Worm (Caenorhabditis elegans): ENCODE data around the gene ubc-24.

The ubc-24 gene

DNA sequence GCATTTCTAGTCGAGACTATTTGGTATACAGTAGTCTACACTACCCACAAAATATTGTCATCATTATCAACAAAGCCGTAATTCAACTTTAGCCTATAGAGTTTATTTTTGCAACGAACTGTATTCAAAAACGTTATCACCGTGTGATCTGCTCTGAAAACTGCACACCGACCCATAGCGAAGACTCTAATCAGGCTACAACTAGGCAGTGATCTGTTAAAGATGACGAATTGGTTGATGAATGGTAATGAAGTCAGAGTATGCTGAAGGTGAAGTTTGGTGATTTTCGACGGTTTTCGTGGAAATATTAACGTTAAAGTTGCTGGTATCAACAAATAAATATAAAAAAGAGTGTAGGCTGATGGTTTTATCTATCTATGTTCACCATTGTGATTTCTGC, 18.5 kb upstream of the ubc-24 start:
- TF ChIP-seq nhr-76 (tag; optimal IDR thresholded peaks at IDR 0.05) = no peak
- no peak for TF ChIP-seq nhr-43 (tag; optimal IDR thresholded peaks at IDR 0.05; ENCODE audit: poor library complexity, severe bottlenecking)
- TF ChIP-seq elt-1 (tag; optimal IDR thresholded peaks at IDR 0.05) = no peak
- peak; percentile 83 for TF ChIP-seq elt-2 (tag; optimal IDR thresholded peaks at IDR 0.05)
- TF ChIP-seq snpc-4 (tag; optimal IDR thresholded peaks at IDR 0.05) = no peak
- TF ChIP-seq pqm-1 (tag; optimal IDR thresholded peaks at IDR 0.05) = peak; percentile 89
- TF ChIP-seq unc-39 (tag; optimal IDR thresholded peaks at IDR 0.05) = no peak
- TF ChIP-seq skn-1 (tag; optimal IDR thresholded peaks at IDR 0.05) = no peak
- TF ChIP-seq jun-1 (tag; optimal IDR thresholded peaks at IDR 0.05) = peak; percentile 28

DNA sequence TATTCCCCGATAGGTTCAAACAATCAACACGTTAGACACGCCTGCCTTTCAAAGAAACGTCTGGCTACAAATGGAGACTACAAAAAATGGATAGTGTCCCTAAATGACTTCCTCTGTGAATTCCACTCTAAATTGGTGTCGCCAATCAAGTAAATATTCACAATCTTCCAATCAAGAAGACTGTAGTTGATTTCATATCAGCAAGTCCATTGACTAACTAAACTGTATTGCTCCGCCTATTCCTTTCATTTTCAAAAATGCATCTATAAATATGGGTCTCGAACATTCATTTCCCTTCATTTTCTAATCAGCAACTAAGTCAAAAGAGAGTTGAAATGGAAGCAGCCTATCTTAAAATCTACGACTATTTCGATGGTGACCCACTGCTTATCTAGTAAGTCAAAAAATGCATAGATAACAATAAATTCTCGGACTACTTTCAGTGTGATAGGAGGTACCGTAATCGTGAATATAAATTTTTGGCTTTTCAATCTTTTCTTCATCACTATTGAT, 17.3 kb upstream of the ubc-24 start, which contains the start of gene drd-1:
Gene drd-1, plus strand, starts transcription at position 51 of the 513 bp plus-strand sequence.
- TF ChIP-seq ama-1 (optimal IDR thresholded peaks at IDR 0.05) = no peak
- TF ChIP-seq nhr-67 (tag; optimal IDR thresholded peaks at IDR 0.05) = no peak
- no peak for TF ChIP-seq pha-4 (tag; optimal IDR thresholded peaks at IDR 0.05)
- TF ChIP-seq fkh-10 (GFP tag; optimal IDR thresholded peaks at IDR 0.05) = no peak
- no peak for TF ChIP-seq ceh-28 (tag; optimal IDR thresholded peaks at IDR 0.05)
- TF ChIP-seq pqm-1 (tag; optimal IDR thresholded peaks at IDR 0.05) = peak; percentile 97
- no peak for TF ChIP-seq egl-27 (tag; optimal IDR thresholded peaks at IDR 0.05)
- TF ChIP-seq elt-2 (tag; optimal IDR thresholded peaks at IDR 0.05) = peak; percentile 98
- TF ChIP-seq elt-1 (tag; optimal IDR thresholded peaks at IDR 0.05) = no peak
- peak; percentile 56 for TF ChIP-seq fos-1 (tag; optimal IDR thresholded peaks at IDR 0.05)
- peak; percentile 27 for TF ChIP-seq jun-1 (tag; optimal IDR thresholded peaks at IDR 0.05)

DNA sequence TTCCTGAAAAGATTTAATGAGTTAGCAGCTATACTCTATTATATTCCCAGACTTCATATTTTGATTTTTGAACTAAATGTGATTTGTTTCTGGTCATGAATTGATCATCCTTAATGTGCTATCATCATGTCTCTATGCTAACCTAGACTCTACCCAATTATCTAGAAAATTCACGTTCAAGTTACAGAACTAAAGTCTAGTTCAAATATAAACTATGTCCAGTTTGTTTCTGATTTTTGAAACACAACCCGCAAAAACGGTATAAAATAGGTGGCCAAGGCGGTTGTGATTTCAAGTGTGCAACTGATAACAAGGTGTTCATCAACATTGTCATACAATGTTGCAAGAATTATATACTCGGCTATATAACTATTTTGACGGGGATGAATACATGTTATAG, 14.7 kb upstream of the ubc-24 start, which contains the start of gene F49E12.10:
Gene F49E12.10, plus strand, starts transcription at position 301 of the 400 bp plus-strand sequence.
- TF ChIP-seq unc-39 (tag; optimal IDR thresholded peaks at IDR 0.05) = no peak
- peak; percentile 39 for TF ChIP-seq elt-2 (tag; optimal IDR thresholded peaks at IDR 0.05)
- peak; percentile 41 for TF ChIP-seq pqm-1 (tag; optimal IDR thresholded peaks at IDR 0.05)

DNA sequence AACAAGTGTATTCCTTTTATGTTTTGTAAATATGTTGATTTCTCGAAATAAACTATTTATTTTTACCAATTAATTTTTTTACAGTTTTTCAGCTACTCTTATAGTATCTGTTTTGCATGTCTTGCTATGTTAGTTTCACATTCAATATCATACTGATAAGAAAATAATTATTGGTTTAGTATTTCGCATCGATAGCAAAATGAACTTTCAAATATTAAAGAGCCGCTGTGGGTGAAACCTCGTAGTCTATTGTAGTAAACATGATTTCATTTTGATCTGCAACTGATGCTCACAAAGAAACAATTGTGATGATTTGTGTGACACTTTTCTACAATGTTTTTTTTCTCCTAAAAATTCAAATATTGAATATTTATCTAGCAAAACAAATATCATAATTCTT, 13.2 kb upstream of the ubc-24 start:
- peak; percentile 49 for TF ChIP-seq elt-2 (tag; optimal IDR thresholded peaks at IDR 0.05)
- no peak for TF ChIP-seq nfya-1 (tag; optimal IDR thresholded peaks at IDR 0.05; ENCODE audit: insufficient read depth)
- TF ChIP-seq nhr-43 (tag; optimal IDR thresholded peaks at IDR 0.05; ENCODE audit: poor library complexity, severe bottlenecking) = no peak
- no peak for TF ChIP-seq aly-2 (tag; optimal IDR thresholded peaks at IDR 0.05)
- no peak for TF ChIP-seq ceh-28 (tag; optimal IDR thresholded peaks at IDR 0.05)
- TF ChIP-seq pqm-1 (tag; optimal IDR thresholded peaks at IDR 0.05) = peak; percentile 73

DNA sequence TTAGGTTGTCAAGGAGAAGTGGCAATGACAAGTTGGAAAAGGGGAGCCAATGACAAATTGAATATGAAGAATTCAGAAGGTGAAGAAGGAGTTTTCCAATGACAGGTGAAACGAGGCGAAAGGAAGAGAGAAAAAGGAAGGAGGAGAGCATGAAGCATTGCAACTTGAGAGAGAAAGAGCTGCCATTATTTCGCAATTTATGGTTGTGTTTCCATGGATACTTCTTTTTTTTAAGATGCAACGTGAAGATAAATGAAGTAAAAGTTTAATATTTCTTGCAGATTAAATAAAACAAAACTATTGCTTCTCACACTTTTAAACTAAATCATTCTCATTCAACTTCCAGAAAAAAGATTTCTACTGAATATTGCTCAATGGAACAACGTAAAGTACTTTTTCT, 11.2 kb upstream of the ubc-24 start, which contains the start of gene F49E12.8:
Gene F49E12.8, minus strand, starts transcription at position 101 of the 400 bp plus-strand sequence.
- TF ChIP-seq tbx-2 (tag; optimal IDR thresholded peaks at IDR 0.05) (no peak), nhr-11 (tag; optimal IDR thresholded peaks at IDR 0.05) (no peak), elt-2 (tag; optimal IDR thresholded peaks at IDR 0.05) (no peak), ceh-28 (tag; optimal IDR thresholded peaks at IDR 0.05) (no peak), daf-12 (tag; optimal IDR thresholded peaks at IDR 0.05) (no peak), lin-39 (tag; optimal IDR thresholded peaks at IDR 0.05) (no peak), jun-1 (tag; optimal IDR thresholded peaks at IDR 0.05) (no peak), aly-2 (tag; optimal IDR thresholded peaks at IDR 0.05) (no peak), ceh-16 (tag; optimal IDR thresholded peaks at IDR 0.05) (no peak), ztf-11 (tag; optimal IDR thresholded peaks at IDR 0.05) (no peak), nhr-25 (tag; optimal IDR thresholded peaks at IDR 0.05) (no peak), nhr-12 (tag; optimal IDR thresholded peaks at IDR 0.05) (no peak)

DNA sequence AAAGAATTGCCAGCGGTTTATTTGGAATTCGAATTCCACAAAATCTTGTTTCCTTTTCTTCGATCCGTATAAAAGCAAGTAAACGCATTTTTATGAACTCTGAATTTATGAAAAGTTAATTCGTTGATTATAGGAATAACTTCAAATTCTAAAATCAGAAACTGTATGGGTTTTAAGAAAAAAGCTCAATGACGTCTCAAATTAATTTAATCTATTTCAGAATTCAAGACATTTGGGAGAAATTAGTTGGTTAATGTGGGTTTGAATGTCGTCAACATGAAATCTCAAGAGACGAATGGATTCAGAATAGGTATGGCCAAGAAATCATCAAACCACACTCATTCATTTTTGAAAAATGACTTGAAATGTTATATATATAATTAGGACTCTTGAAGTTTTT, 9.4 kb upstream of the ubc-24 start, which contains the start of gene F49E12.7:
Gene F49E12.7, minus strand, starts transcription at position 101 of the 400 bp plus-strand sequence.
- no peak for TF ChIP-seq jun-1 (tag; optimal IDR thresholded peaks at IDR 0.05)
- no peak for TF ChIP-seq nhr-76 (tag; optimal IDR thresholded peaks at IDR 0.05)

DNA sequence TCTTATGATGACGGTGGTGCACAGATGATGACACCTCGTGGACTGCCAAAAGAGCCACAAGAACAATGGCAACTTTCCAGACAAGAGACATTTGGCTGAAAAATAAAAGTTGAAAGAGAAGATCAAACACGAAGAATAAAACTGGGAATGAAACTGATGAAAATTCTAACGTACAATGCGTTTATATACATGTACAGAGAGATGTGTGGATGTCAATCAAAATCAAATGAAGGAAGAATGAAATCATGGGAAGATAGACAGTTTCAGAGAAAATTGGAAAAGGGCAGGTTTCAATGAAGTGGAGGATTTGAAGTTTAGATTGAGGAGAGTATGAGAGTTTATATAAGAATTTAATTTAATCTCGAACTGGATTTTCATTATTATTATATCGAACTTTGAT, 6.3 kb upstream of the ubc-24 start, which contains the start of gene dod-23:
Gene dod-23, minus strand, starts transcription at position 101 of the 400 bp plus-strand sequence.
- no peak for TF ChIP-seq lsy-12 (tag; optimal IDR thresholded peaks at IDR 0.05)
